Worm (Caenorhabditis elegans) whole organism, young adult: ENCODE measurements around the gene B0336.13.

Experiments used
- B0261.1 ChIP-seq: sonication (generic microtip); optimal IDR thresholded peaks from 2 replicates; lab custom pipeline; 2016; ENCODE audit warnings: mild to moderate bottlenecking, missing genetic modification characterization, moderate library complexity, missing compliant biosample characterization
- sea-2 ChIP-seq: fragments of 200-800 bp; sonication (Bioruptor generic); IDR thresholded peaks from 2 replicates; pipeline ENCODE4 v1.3.6; 2022; ENCODE audit warnings: missing genetic modification characterization, missing compliant biosample characterization
- ztf-25 ChIP-seq: fragments of 200-800 bp; sonication (Bioruptor generic); IDR thresholded peaks from 2 replicates; pipeline ENCODE4 v1.3.6; 2022; ENCODE audit warnings: missing genetic modification reagents, missing genetic modification characterization, missing compliant biosample characterization

DNA sequence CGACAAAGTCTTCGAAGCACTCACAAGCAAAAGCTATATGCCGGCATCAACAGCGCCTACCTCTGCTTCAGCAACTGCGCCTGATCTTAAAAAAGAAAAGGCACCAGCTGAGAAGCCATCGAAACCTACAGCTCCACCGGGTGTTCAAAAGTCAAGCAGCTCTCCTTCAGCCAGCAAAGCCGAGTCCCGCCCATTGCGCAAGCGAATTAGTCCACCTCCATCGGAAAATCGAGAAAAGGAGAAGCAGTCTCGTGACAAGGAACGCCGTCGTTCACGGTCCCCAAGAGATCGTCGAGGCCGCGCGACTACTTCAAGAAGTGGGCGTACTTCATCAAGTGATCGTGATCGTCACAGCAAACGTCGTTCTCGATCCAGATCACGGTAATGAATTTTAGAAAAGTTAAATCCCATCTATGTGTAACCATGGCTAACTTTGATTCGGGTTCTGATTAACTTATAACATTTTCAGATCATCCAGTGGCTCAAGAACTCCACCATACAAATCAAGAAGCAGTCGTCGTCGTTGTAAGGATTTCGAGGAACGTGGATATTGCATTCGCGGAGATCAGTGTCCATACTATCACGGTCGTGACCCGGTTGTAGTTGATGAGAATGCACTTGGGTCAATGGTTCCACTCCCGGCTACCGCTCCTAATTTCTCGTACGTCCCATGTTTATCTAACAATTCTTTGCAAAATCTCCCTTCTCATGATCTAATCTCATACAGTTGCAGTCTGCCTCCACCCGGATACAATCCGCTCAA, 18.2 kb downstream of the B0336.13 start:
- TF ChIP-seq B0261.1 (tag; lab: Kevin White, UChicago) = no peak
- TF ChIP-seq ztf-25 (GFP tag; lab: Robert Waterston, UW) = no peak
- no peak for TF ChIP-seq sea-2 (GFP tag; lab: Robert Waterston, UW)
